Fruit fly (Drosophila melanogaster): Measurements from ENCODE around the gene Non2.

Gene Non2

DNA sequence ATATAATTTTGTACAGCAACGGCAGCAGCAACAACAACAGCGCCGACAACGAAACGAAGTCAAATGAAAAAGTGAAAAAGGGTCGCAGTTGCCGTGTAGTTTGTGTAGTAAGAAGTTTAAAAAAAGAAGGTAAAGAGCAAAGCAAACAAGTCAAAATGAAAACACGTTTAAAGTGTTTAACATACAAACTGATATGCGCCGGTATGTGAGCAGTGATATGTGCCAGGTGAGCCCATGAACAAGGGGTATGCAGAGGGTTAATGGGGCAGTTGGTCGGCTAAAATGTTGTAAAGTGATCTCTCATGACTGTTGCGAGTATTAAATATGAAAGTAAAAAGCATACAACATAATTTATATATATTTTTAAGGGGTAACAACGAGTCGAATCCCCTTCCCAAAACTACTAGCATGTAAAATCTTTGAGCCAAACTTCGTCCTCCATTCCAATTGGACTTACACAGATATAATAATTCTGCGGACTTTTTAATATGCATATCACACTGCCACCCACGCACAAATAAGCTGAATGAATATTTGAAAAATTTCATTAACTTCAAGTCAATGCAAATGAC is 39.2 kb downstream of the Non2 start (continued):
- TF ChIP-seq CG11504 (tag; optimal IDR thresholded peaks at IDR 0.05) (peak; percentile 80), CG3847 (GFP tag; IDR thresholded peaks at IDR 0.05) (peak; percentile 55), CG13624 (GFP tag; optimal IDR thresholded peaks at IDR 0.05) (no peak), trh (GFP tag; optimal IDR thresholded peaks at IDR 0.05) (no peak), C15 (GFP tag; IDR thresholded peaks at IDR 0.05) (peak; percentile 64; the same call in 1 of the 3 replicates), Drgx (GFP tag; IDR thresholded peaks at IDR 0.05) (peak; percentile 92), dmrt99B (tag; optimal IDR thresholded peaks at IDR 0.05) (peak; percentile 83), jumu (GFP tag; optimal IDR thresholded peaks at IDR 0.05) (peak; percentile 60), PHDP (tag; optimal IDR thresholded peaks at IDR 0.05) (peak; percentile 28), Eip74EF (GFP tag; optimal IDR thresholded peaks at IDR 0.05) (peak in 1 of 2 experiments; percentile 40), CG31388 (GFP tag; optimal IDR thresholded peaks at IDR 0.05) (peak; percentile 6), E2f1 (GFP tag; IDR thresholded peaks at IDR 0.05) (peak; percentile 90), CG2202 (tag; optimal IDR thresholded peaks at IDR 0.05) (no peak), sna (GFP tag; IDR thresholded peaks at IDR 0.05; ENCODE audit: partially characterized antibody) (no peak), CG11696 (GFP tag; IDR thresholded peaks at IDR 0.05) (peak; percentile 78), Neu2 (GFP tag; optimal IDR thresholded peaks at IDR 0.05; ENCODE audit: borderline replicate concordance) (no peak), CG6791 (GFP tag; IDR thresholded peaks at IDR 0.05; ENCODE audit: partially characterized antibody) (no peak), sr (GFP tag; IDR thresholded peaks at IDR 0.05) (peak; percentile 67; the same call in 2 of the 3 replicates), HLH54F (GFP tag; optimal IDR thresholded peaks at IDR 0.05) (no peak), pum (GFP tag; optimal IDR thresholded peaks at IDR 0.05) (peak; percentile 49), al (GFP tag; IDR thresholded peaks at IDR 0.05) (peak; percentile 89), CG12391 (tag; optimal IDR thresholded peaks at IDR 0.05) (peak; percentile 28), otp (GFP tag; IDR thresholded peaks at IDR 0.05) (peak; percentile 66; the same call in 2 of the 3 replicates), sc (optimal IDR thresholded peaks at IDR 0.05) (no peak), sc (GFP tag; optimal IDR thresholded peaks at IDR 0.05) (no peak), gcm2 (GFP tag; optimal IDR thresholded peaks at IDR 0.05) (no peak), CG9797 (GFP tag; optimal IDR thresholded peaks at IDR 0.05) (no peak), tgo (GFP tag; IDR thresholded peaks at IDR 0.05) (peak; percentile 89), Kr (GFP tag; optimal IDR thresholded peaks at IDR 0.05) (no peak), Hand (GFP tag; optimal IDR thresholded peaks at IDR 0.05) (no peak), Xbp1 (GFP tag; optimal IDR thresholded peaks at IDR 0.05) (peak; percentile 48), hb (GFP tag; IDR thresholded peaks at IDR 0.05; ENCODE audit: partially characterized antibody) (no peak), lilli (GFP tag; optimal IDR thresholded peaks at IDR 0.05) (peak; percentile 50), ato (GFP tag; IDR thresholded peaks at IDR 0.05; ENCODE audit: partially characterized antibody) (no peak), nmo (GFP tag; optimal IDR thresholded peaks at IDR 0.05) (peak; percentile 34), Lpt (GFP tag; optimal IDR thresholded peaks at IDR 0.05) (no peak), emc (GFP tag; optimal IDR thresholded peaks at IDR 0.05) (no peak), dan (GFP tag; IDR thresholded peaks at IDR 0.05) (no peak; the same call in 1 of the 2 replicates), amos (GFP tag; IDR thresholded peaks at IDR 0.05; ENCODE audit: partially characterized antibody) (no peak), CG7963 (GFP tag; IDR thresholded peaks at IDR 0.05; ENCODE audit: partially characterized antibody) (no peak), CG6689 (GFP tag; IDR thresholded peaks at IDR 0.05) (peak; percentile 90), CG10979 (tag; optimal IDR thresholded peaks at IDR 0.05) (peak; percentile 77), toy (GFP tag; IDR thresholded peaks at IDR 0.05) (peak; percentile 77), Dip3 (GFP tag; optimal IDR thresholded peaks at IDR 0.05) (no peak), caup (GFP tag; optimal IDR thresholded peaks at IDR 0.05; ENCODE audit: severe bottlenecking) (peak; percentile 32), ci (GFP tag; IDR thresholded peaks at IDR 0.05) (peak; percentile 87), sob (GFP tag; IDR thresholded peaks at IDR 0.05) (peak; percentile 89), CG15073 (GFP tag; optimal IDR thresholded peaks at IDR 0.05) (no peak), Lhr (GFP tag; optimal IDR thresholded peaks at IDR 0.05) (no peak), CG7928 (GFP tag; optimal IDR thresholded peaks at IDR 0.05) (no peak)

All from whole organism, embryonic.